Fruit fly (Drosophila melanogaster) whole organism, prepupa: ENCODE measurements around the gene Lcp65Ag1.
A peak's percentile ranks its signal among the peaks of the same experiment; 100 is the strongest.

ENCODE experiments used
- CG10631 ChIP-seq: fragments of 200-800 bp; sonication (Bioruptor generic); optimal IDR thresholded peaks from 2 replicates; lab custom pipeline; 2016; ENCODE audit warnings: missing biosample characterization, missing genetic modification characterization
- CG10669 ChIP-seq: fragments of 200-800 bp; sonication (Bioruptor generic); optimal IDR thresholded peaks from 3 replicates; lab custom pipeline; 2018; ENCODE audit warnings: missing biosample characterization, mild to moderate bottlenecking, missing genetic modification characterization, moderate library complexity
- CG11762 ChIP-seq: fragments of 200-800 bp; sonication (Bioruptor generic); optimal IDR thresholded peaks from 3 replicates; lab custom pipeline; 2016; ENCODE audit warnings: missing biosample characterization, missing genetic modification characterization; ENCODE audit not compliant: insufficient read depth
- CG11902 ChIP-seq: fragments of 200-800 bp; sonication (Bioruptor generic); optimal IDR thresholded peaks from 3 replicates; lab custom pipeline; 2016; ENCODE audit warnings: missing biosample characterization, missing genetic modification characterization
- CG15336 ChIP-seq: fragments of 200-800 bp; sonication (Bioruptor generic); IDR thresholded peaks from 2 replicates; pipeline ENCODE4 v1.3.6; 2022; ENCODE audit warnings: missing biosample characterization, missing genetic modification characterization
- CG1621 ChIP-seq: fragments of 200-800 bp; sonication (Bioruptor generic); optimal IDR thresholded peaks from 3 replicates; lab custom pipeline; 2018; ENCODE audit warnings: missing biosample characterization, mild to moderate bottlenecking, missing genetic modification characterization
- CG3032 ChIP-seq: fragments of 200-800 bp; optimal IDR thresholded peaks from 2 replicates; lab custom pipeline; 2019; ENCODE audit warnings: missing biosample characterization, mild to moderate bottlenecking, missing genetic modification characterization, moderate library complexity
- CG32006 ChIP-seq: fragments of 200-800 bp; sonication (Bioruptor generic); optimal IDR thresholded peaks from 3 replicates; lab custom pipeline; 2017; ENCODE audit warnings: missing biosample characterization, mild to moderate bottlenecking, missing genetic modification characterization
- CG34406 ChIP-seq: fragments of 200-800 bp; sonication (Bioruptor generic); optimal IDR thresholded peaks from 3 replicates; lab custom pipeline; 2016; ENCODE audit warnings: missing biosample characterization, missing genetic modification characterization
- CG4318 ChIP-seq: fragments of 200-800 bp; sonication (Bioruptor generic); optimal IDR thresholded peaks from 3 replicates; lab custom pipeline; 2017; ENCODE audit warnings: missing biosample characterization, mild to moderate bottlenecking, missing genetic modification characterization
- CG6276 ChIP-seq: fragments of 200-800 bp; sonication (Bioruptor generic); optimal IDR thresholded peaks from 2 replicates; lab custom pipeline; 2017; ENCODE audit warnings: missing biosample characterization, mild to moderate bottlenecking, missing genetic modification characterization
- CG6792 ChIP-seq: fragments of 200-800 bp; sonication (Bioruptor generic); optimal IDR thresholded peaks from 3 replicates; lab custom pipeline; 2016; ENCODE audit warnings: missing biosample characterization, missing genetic modification characterization
- CG6808 ChIP-seq: fragments of 200-800 bp; sonication (Bioruptor generic); optimal IDR thresholded peaks from 3 replicates; lab custom pipeline; 2017; ENCODE audit warnings: missing biosample characterization, missing genetic modification characterization, mild to moderate bottlenecking, moderate library complexity, missing genetic modification reagents
- CG7368 ChIP-seq: fragments of 200-800 bp; sonication (Bioruptor generic); optimal IDR thresholded peaks from 3 replicates; lab custom pipeline; 2016; ENCODE audit warnings: missing biosample characterization, missing genetic modification characterization
- CG8119 ChIP-seq: fragments of 200-800 bp; sonication (Bioruptor generic); IDR thresholded peaks from 3 replicates; pipeline ENCODE4 v1.3.6; 2022; ENCODE audit warnings: missing biosample characterization, missing genetic modification characterization
- CG8319 ChIP-seq: fragments of 200-800 bp; sonication (Bioruptor generic); optimal IDR thresholded peaks from 3 replicates; lab custom pipeline; 2016; ENCODE audit warnings: missing biosample characterization, missing genetic modification characterization
- CG8632 ChIP-seq: fragments of 200-800 bp; sonication (Bioruptor generic); optimal IDR thresholded peaks from 3 replicates; lab custom pipeline; 2016; ENCODE audit warnings: missing biosample characterization, missing genetic modification characterization
- CG9139 ChIP-seq: fragments of 200-800 bp; sonication (Bioruptor generic); optimal IDR thresholded peaks from 3 replicates; lab custom pipeline; 2017; ENCODE audit warnings: missing biosample characterization, mild to moderate bottlenecking, missing genetic modification characterization
- Eip75B ChIP-seq: fragments of 200-800 bp; sonication (Bioruptor generic); optimal IDR thresholded peaks from 3 replicates; lab custom pipeline; 2016; ENCODE audit warnings: missing biosample characterization, missing genetic modification characterization
- Eip78C ChIP-seq: fragments of 200-800 bp; sonication (Bioruptor generic); peaks from one replicate; lab custom pipeline; 2016; ENCODE audit warnings: missing biosample characterization, missing genetic modification characterization
- Eip93F ChIP-seq: fragments of 200-800 bp; sonication (Bioruptor generic); optimal IDR thresholded peaks from 2 replicates; lab custom pipeline; 2016; ENCODE audit warnings: missing biosample characterization, mild to moderate bottlenecking, missing genetic modification characterization
- Gug ChIP-seq: fragments of 200-800 bp; sonication (Bioruptor generic); IDR thresholded peaks from 2 replicates; pipeline ENCODE4 v1.3.6; 2022; ENCODE audit warnings: missing biosample characterization, missing genetic modification characterization
- Hr38 ChIP-seq: sonication (Bioruptor generic); optimal IDR thresholded peaks from 2 replicates; lab custom pipeline; 2016; ENCODE audit warnings: missing biosample characterization, missing genetic modification characterization
- Hr39 ChIP-seq: fragments of 200-800 bp; sonication (Bioruptor generic); optimal IDR thresholded peaks from 2 replicates; lab custom pipeline; 2016; ENCODE audit warnings: missing biosample characterization, missing genetic modification characterization
- Hr4 ChIP-seq: fragments of 200-800 bp; sonication (Bioruptor generic); optimal IDR thresholded peaks from 3 replicates; lab custom pipeline; 2016; ENCODE audit warnings: missing biosample characterization, missing genetic modification characterization
- Smox ChIP-seq: fragments of 200-800 bp; sonication (Bioruptor generic); optimal IDR thresholded peaks from 3 replicates; lab custom pipeline; 2016; ENCODE audit warnings: missing biosample characterization, missing genetic modification characterization
- Sox102F ChIP-seq: fragments of 200-800 bp; sonication (Bioruptor generic); optimal IDR thresholded peaks from 2 replicates; lab custom pipeline; 2016; ENCODE audit warnings: missing biosample characterization, mild to moderate bottlenecking, missing genetic modification characterization
- Sox15 ChIP-seq: fragments of 200-800 bp; sonication (Bioruptor generic); optimal IDR thresholded peaks from 3 replicates; lab custom pipeline; 2016; ENCODE audit warnings: missing biosample characterization, missing genetic modification characterization
- cyc ChIP-seq: fragments of 200-800 bp; sonication (Bioruptor generic); optimal IDR thresholded peaks from 3 replicates; lab custom pipeline; 2016; ENCODE audit warnings: missing biosample characterization, missing genetic modification characterization
- dac ChIP-seq: fragments of 200-800 bp; sonication (Bioruptor generic); optimal IDR thresholded peaks from 2 replicates; lab custom pipeline; 2017; ENCODE audit warnings: missing biosample characterization, mild to moderate bottlenecking, missing genetic modification characterization
- fd59A ChIP-seq: fragments of 200-800 bp; sonication (Bioruptor generic); optimal IDR thresholded peaks from 2 replicates; lab custom pipeline; 2017; ENCODE audit warnings: missing biosample characterization, mild to moderate bottlenecking, missing genetic modification characterization, missing genetic modification reagents
- fd85E ChIP-seq: fragments of 200-800 bp; sonication (Bioruptor generic); optimal IDR thresholded peaks from 3 replicates; lab custom pipeline; 2016; ENCODE audit warnings: missing biosample characterization, missing genetic modification characterization
- fkh ChIP-seq: fragments of 200-800 bp; sonication (Bioruptor generic); optimal IDR thresholded peaks from 3 replicates; lab custom pipeline; 2017; ENCODE audit warnings: missing biosample characterization, mild to moderate bottlenecking, missing genetic modification characterization, moderate library complexity
- lz ChIP-seq: fragments of 200-800 bp; sonication (Bioruptor generic); optimal IDR thresholded peaks from 3 replicates; lab custom pipeline; 2016; ENCODE audit warnings: missing biosample characterization, missing genetic modification characterization
- net ChIP-seq: fragments of 200-800 bp; sonication (Bioruptor generic); optimal IDR thresholded peaks from 3 replicates; lab custom pipeline; 2016; ENCODE audit warnings: missing biosample characterization, missing genetic modification characterization
- pdm3 ChIP-seq: fragments of 200-800 bp; sonication (Bioruptor generic); optimal IDR thresholded peaks from 3 replicates; lab custom pipeline; 2016; ENCODE audit warnings: missing biosample characterization, missing genetic modification characterization
- salr ChIP-seq, 2 experiments: fragments of 200-800 bp; sonication (Bioruptor generic); optimal IDR thresholded peaks; 3 replicates each; lab custom pipeline; 2016 to 2018; ENCODE audit warnings: missing biosample characterization in 2 of 2, missing genetic modification characterization in 2 of 2, mild to moderate bottlenecking in 1 of 2
- spab ChIP-seq: fragments of 200-800 bp; sonication (Bioruptor generic); optimal IDR thresholded peaks from 2 replicates; lab custom pipeline; 2017; ENCODE audit warnings: missing biosample characterization, mild to moderate bottlenecking, missing genetic modification characterization, missing genetic modification reagents
- ss ChIP-seq, 2 experiments: fragments of 200-800 bp; sonication (Bioruptor generic); optimal IDR thresholded peaks; 2 replicates in 1 of 2; 3 replicates in 1 of 2; lab custom pipeline; 2017 to 2018; ENCODE audit warnings: mild to moderate bottlenecking in 2 of 2, missing biosample characterization in 2 of 2, missing genetic modification characterization in 2 of 2, moderate library complexity in 1 of 2
- svp ChIP-seq: fragments of 200-800 bp; sonication (Bioruptor generic); peaks from one replicate; lab custom pipeline; 2016; ENCODE audit warnings: missing biosample characterization, missing genetic modification characterization
- topi ChIP-seq: fragments of 200-800 bp; sonication (Bioruptor generic); optimal IDR thresholded peaks from 3 replicates; lab custom pipeline; 2016; ENCODE audit warnings: missing biosample characterization, missing genetic modification characterization

Gene Lcp65Ag1

DNA sequence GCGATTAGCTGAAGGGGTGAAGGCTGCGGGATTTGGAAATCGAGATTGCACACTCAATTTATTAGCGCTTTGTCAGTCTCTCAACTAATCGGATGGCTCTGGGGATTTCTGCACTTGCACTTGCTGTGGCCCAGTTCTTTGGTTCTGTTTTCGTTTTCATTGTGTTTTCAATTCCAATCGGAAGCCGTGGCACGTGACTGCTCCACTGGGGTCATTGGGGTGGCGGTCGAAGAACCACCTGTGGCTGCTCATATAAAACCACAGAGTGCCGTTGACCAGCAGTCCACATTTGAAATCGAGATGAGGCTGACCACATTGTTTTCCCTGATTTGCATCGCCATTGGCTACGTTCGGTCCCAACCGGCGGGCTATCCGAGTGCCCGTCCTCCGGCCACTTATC lies 25.4 kb upstream of the Lcp65Ag1 start, which contains the start of gene Cpr65Az:
Cpr65Az (plus strand) TSS at position 301 of the 400 bp plus-strand sequence.
- TF ChIP-seq salr (GFP tag; optimal IDR thresholded peaks at IDR 0.05; lab: Kevin White, UChicago) (no peak), CG8319 (GFP tag; lab: Kevin White, UChicago) (no peak), Eip93F (GFP tag; lab: Kevin White, UChicago) (no peak), CG11902 (GFP tag; lab: Kevin White, UChicago) (no peak), topi (GFP tag; lab: Kevin White, UChicago) (no peak), CG10631 (GFP tag; lab: Kevin White, UChicago) (no peak)

DNA sequence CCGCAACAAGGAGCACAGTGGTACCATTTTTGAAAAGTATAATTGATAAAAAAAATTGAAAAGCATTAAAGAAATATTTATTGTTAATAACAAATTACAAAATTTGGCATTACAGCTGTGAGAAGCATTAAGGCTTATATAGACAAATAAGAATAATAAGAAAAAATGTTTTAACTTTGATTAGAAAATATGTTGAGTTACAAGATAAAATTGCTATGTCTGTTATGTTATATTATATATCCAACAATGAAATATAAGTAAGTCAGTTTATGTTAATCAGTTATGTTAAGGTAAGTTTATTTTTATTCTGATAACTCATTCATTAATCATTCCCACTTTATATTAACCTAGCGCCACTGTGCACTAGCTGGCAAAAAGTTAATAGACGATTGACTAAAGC lies 24.8 kb upstream of the Lcp65Ag1 start:
- TF ChIP-seq dac (GFP tag; lab: Kevin White, UChicago) (no peak), CG9139 (GFP tag; lab: Kevin White, UChicago) (no peak), svp (GFP tag; lab: Kevin White, UChicago) (peak; percentile 47)

DNA sequence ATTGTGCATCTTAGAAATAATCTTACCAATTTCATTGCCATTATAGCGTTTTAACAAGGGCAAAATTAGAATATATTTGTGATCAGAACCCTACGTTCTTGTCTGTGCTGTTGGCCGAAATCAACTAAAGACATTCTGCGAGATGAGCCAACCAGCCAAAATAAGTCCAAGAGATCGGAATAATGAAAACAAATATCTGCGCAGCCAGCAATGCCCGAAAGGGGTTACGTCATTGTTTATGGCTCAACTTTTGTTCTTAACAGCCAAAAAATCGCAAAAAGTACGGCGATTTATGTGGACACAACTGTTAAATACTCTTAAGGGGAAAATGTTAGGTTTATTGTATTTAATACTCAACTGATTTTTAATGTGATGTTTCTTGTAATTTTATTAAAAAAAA lies 23.5 kb upstream of the Lcp65Ag1 start, which contains the start of gene Cpr65Ay:
Cpr65Ay (minus strand) TSS at position 101 of the 400 bp plus-strand sequence.
- TF ChIP-seq Hr38: no peak
- TF ChIP-seq fd59A (GFP tag; lab: Kevin White, UChicago): no peak
- no peak for TF ChIP-seq cyc (GFP tag; lab: Kevin White, UChicago)
- TF ChIP-seq CG6276: no peak
- no peak for TF ChIP-seq Sox102F (GFP tag; lab: Kevin White, UChicago)
- no peak for TF ChIP-seq CG8119 (GFP tag; lab: Robert Waterston, UW)
- no peak for TF ChIP-seq CG34406 (GFP tag; lab: Kevin White, UChicago)
- no peak for TF ChIP-seq CG11902 (GFP tag; lab: Kevin White, UChicago)

DNA sequence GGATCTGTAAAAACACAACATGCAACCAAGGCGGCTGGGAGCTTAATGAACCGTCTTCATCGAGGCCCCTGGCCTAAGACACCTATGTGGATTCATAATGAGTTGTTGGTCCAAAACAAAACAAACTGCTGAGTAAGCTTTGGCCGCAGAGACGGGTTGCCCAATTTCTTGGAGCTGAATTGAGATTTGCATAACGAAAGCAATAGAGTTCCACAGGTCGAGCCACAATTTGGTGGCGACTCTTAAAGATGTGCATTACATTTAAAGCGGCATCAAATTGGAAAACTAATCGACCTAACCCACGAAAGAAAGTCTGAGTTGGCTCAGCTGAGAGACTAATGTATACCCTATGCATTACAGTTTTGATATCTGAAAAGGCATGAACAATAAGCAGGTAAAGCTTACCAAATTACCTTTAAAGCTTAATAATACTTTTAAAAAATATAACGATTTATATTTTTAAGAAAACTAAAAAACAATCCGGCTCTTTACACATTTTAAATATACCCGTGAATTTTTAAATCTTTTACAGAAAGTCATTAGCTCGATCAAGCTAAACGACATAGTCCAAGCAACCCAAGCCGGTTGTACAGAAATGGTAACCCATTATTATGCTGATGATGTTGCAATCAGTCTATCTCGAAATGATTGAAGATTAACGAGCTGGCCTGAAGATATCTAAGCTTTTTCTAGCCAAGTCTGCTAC lies 22.4 kb upstream of the Lcp65Ag1 start, which contains the start of gene CG13297:
CG13297 (minus strand) TSS at position 51 of the 706 bp plus-strand sequence.
- TF ChIP-seq Hr4 (GFP tag; lab: Kevin White, UChicago) (no peak), Sox15 (GFP tag; lab: Kevin White, UChicago) (no peak), Gug (no peak), dac (GFP tag; lab: Kevin White, UChicago) (no peak), fkh (GFP tag; lab: Kevin White, UChicago) (no peak), lz (GFP tag; lab: Kevin White, UChicago) (no peak), CG4318 (GFP tag; lab: Kevin White, UChicago) (no peak), CG1621 (tag; lab: Kevin White, UChicago) (no peak), Hr38 (no peak), CG11762 (GFP tag; lab: Kevin White, UChicago) (no peak), Eip78C (peak; percentile 34), svp (GFP tag; lab: Kevin White, UChicago) (no peak), Hr39 (no peak), Eip75B (GFP tag; lab: Kevin White, UChicago) (no peak), fd85E (GFP tag; lab: Kevin White, UChicago) (no peak), CG34406 (GFP tag; lab: Kevin White, UChicago) (no peak), CG10669 (GFP tag; lab: Kevin White, UChicago) (no peak), CG6276 (peak; percentile 33), ss (GFP tag; optimal IDR thresholded peaks at IDR 0.05; lab: Kevin White, UChicago) (no peak), CG32006 (peak; percentile 14)
- TF ChIP-seq, all 60 proteins: peak for 3

DNA sequence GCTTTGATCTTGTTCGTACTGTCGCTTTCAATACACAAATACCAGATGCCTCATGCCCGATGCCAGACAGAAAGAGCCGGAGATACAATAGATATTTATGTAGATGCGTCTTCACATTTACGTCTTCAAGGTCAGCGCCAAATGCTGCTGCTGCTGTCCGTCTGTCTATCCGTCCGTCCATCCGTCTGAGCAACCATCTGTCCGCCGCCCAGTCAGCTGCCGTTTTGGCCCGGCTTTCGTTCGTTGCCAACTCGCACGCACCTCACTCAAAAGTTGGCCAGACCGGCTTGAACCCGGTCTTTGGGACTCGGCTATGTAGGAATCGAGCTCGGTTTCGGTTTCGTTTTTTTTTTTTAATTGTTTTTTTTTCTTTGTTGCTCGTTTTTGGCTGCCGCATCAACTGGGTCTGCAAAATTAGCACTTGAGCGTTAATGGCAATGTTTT lies 19.9 kb upstream of the Lcp65Ag1 start:
- TF ChIP-seq net (GFP tag; lab: Kevin White, UChicago) (peak; percentile 59), fd59A (GFP tag; lab: Kevin White, UChicago) (peak; percentile 20), CG15336 (GFP tag; lab: Robert Waterston, UW) (peak; percentile 65), CG10669 (GFP tag; lab: Kevin White, UChicago) (peak; percentile 25), CG34406 (GFP tag; lab: Kevin White, UChicago) (no peak), CG10631 (GFP tag; lab: Kevin White, UChicago) (no peak), CG6792 (GFP tag; lab: Kevin White, UChicago) (peak; percentile 12), CG9139 (GFP tag; lab: Kevin White, UChicago) (peak; percentile 88), CG6276 (peak; percentile 76), CG3032 (tag; lab: Kevin White, UChicago) (peak; percentile 42), pdm3 (GFP tag; lab: Kevin White, UChicago) (peak; percentile 15), dac (GFP tag; lab: Kevin White, UChicago) (no peak), CG1621 (tag; lab: Kevin White, UChicago) (peak; percentile 57), CG6808 (GFP tag; lab: Kevin White, UChicago) (peak; percentile 86), CG8632 (GFP tag; lab: Kevin White, UChicago) (peak; percentile 49), spab (peak; percentile 57), CG7368 (GFP tag; lab: Kevin White, UChicago) (peak; percentile 51), Eip75B (GFP tag; lab: Kevin White, UChicago) (peak; percentile 53), Smox (no peak), Eip93F (GFP tag; lab: Kevin White, UChicago) (no peak)
